Worm (Caenorhabditis elegans) whole organism, L4 larva: ENCODE data around the gene jud-4.
"Not testable (repeated sequence)": the region's sequence is repeated elsewhere in the genome, so short reads cannot be mapped to it uniquely, and the experiment has no call there.

ENCODE experiments used
- F26F4.8 ChIP-seq: fragments of 200-800 bp; sonication (Bioruptor generic); conservative IDR thresholded peaks from 2 replicates; pipeline ENCODE4 v1.3.6; 2022; ENCODE audit warnings: missing genetic modification characterization, missing compliant biosample characterization
- T26A8.4 ChIP-seq: fragments of 200-800 bp; sonication (Bioruptor generic); IDR thresholded peaks from 2 replicates; pipeline ENCODE4 v1.3.6; 2022; ENCODE audit warnings: missing genetic modification characterization, missing compliant biosample characterization
- Y75B8A.6 ChIP-seq: fragments of 200-800 bp; sonication (Bioruptor generic); IDR thresholded peaks from 2 replicates; pipeline ENCODE4 v1.3.6; 2022; ENCODE audit warnings: missing genetic modification reagents, missing genetic modification characterization, missing compliant biosample characterization
- ZK337.2 ChIP-seq: fragments of 200-800 bp; sonication (Bioruptor generic); IDR thresholded peaks from 2 replicates; pipeline ENCODE4 v1.3.6; 2022; ENCODE audit warnings: missing genetic modification reagents, missing genetic modification characterization, missing compliant biosample characterization
- aha-1 ChIP-seq: fragments of 150-350 bp; peaks from one replicate; lab custom pipeline; 2014; ENCODE audit warnings: missing biosample characterization, missing genetic modification characterization
- ceh-20 ChIP-seq: fragments of 200-800 bp; sonication (Bioruptor generic); IDR thresholded peaks from 2 replicates; pipeline ENCODE4 v1.3.6; 2022; ENCODE audit warnings: missing genetic modification reagents, missing genetic modification characterization, missing compliant biosample characterization
- ceh-62 ChIP-seq: sonication (generic microtip); optimal IDR thresholded peaks from 2 replicates; lab custom pipeline; 2017; ENCODE audit warnings: missing biosample characterization, missing genetic modification characterization
- egl-27 ChIP-seq: sonication (generic microtip); optimal IDR thresholded peaks from 3 replicates; lab custom pipeline; 2017; ENCODE audit warnings: missing biosample characterization, missing genetic modification reagents, missing genetic modification characterization
- egl-43 ChIP-seq: fragments of 200-800 bp; sonication (Bioruptor generic); IDR thresholded peaks from 2 replicates; pipeline ENCODE4 v1.3.6; 2022; ENCODE audit warnings: missing genetic modification reagents, missing genetic modification characterization, missing compliant biosample characterization
- hif-1 ChIP-seq, 2 experiments: sonication (generic microtip); optimal IDR thresholded peaks; 2 replicates each; lab custom pipeline; 2016 to 2017; ENCODE audit warnings: missing compliant biosample characterization in 2 of 2, missing genetic modification characterization in 2 of 2, missing genetic modification reagents in 2 of 2, missing genotype in 2 of 2, mild to moderate bottlenecking in 1 of 2
- hlh-11 ChIP-seq: fragments of 200-800 bp; sonication (Bioruptor generic); optimal IDR thresholded peaks from 2 replicates; lab custom pipeline; 2018; ENCODE audit warnings: mild to moderate bottlenecking, missing genetic modification characterization, missing compliant biosample characterization
- hlh-30 ChIP-seq: sonication (generic microtip); optimal IDR thresholded peaks from 2 replicates; lab custom pipeline; 2017; ENCODE audit warnings: antibody characterized with exemption, mild to moderate bottlenecking, missing genetic modification characterization, missing compliant biosample characterization; ENCODE audit not compliant: insufficient read depth
- lin-1 ChIP-seq: fragments of 200-800 bp; sonication (Bioruptor generic); IDR thresholded peaks from 2 replicates; pipeline ENCODE4 v1.3.6; 2022; ENCODE audit warnings: missing genetic modification reagents, missing genetic modification characterization, missing compliant biosample characterization
- madf-5 ChIP-seq, 2 experiments: fragments of 200-800 bp; sonication (Bioruptor generic); IDR thresholded peaks; 2 replicates each; pipeline ENCODE4 v1.3.6; 2022; ENCODE audit warnings: missing compliant biosample characterization in 2 of 2, missing genetic modification characterization in 2 of 2
- madf-9 ChIP-seq: fragments of 200-800 bp; sonication (Bioruptor generic); conservative IDR thresholded peaks from 2 replicates; pipeline ENCODE4 v1.3.6; 2022; ENCODE audit warnings: missing genetic modification reagents, missing genetic modification characterization, missing compliant biosample characterization
- mdt-29 ChIP-seq: fragments of 200-800 bp; sonication (Bioruptor generic); IDR thresholded peaks from 2 replicates; pipeline ENCODE4 v1.3.6; 2022; ENCODE audit warnings: missing genetic modification reagents, missing genetic modification characterization, missing compliant biosample characterization
- mep-1 ChIP-seq: fragments of 150-350 bp; sonication (generic microtip); optimal IDR thresholded peaks from 3 replicates; lab custom pipeline; 2014; ENCODE audit warnings: missing biosample characterization, missing genetic modification characterization
- mxl-2 ChIP-seq: fragments of 200-800 bp; sonication (Bioruptor generic); conservative IDR thresholded peaks from 2 replicates; pipeline ENCODE4 v1.3.6; 2022; ENCODE audit warnings: missing genetic modification reagents, missing genetic modification characterization, missing compliant biosample characterization
- nhr-25 ChIP-seq: sonication (generic microtip); optimal IDR thresholded peaks from 2 replicates; lab custom pipeline; 2017; ENCODE audit warnings: missing genetic modification characterization, mild to moderate bottlenecking, missing compliant biosample characterization, antibody characterized with exemption, moderate library complexity, borderline replicate concordance; ENCODE audit not compliant: insufficient read depth
- nhr-28 ChIP-seq: fragments of 150-350 bp; optimal IDR thresholded peaks from 2 replicates; lab custom pipeline; 2014; ENCODE audit warnings: missing biosample characterization, missing genetic modification characterization
- pha-4 ChIP-seq, 2 experiments: fragments of 150-350 bp in 1 of 2; fragments of 200-800 bp in 1 of 2; sonication (Bioruptor generic) in 1 of 2; IDR thresholded peaks in 1 of 2; optimal IDR thresholded peaks in 1 of 2; 2 replicates each; pipeline versions ENCODE4 v1.3.6 to Lab custom; 2014 to 2022; ENCODE audit warnings: missing genetic modification characterization in 2 of 2, missing genetic modification reagents in 2 of 2, missing biosample characterization in 1 of 2, missing compliant biosample characterization in 1 of 2
- php-3 ChIP-seq: fragments of 200-800 bp; sonication (Bioruptor generic); IDR thresholded peaks from 2 replicates; pipeline ENCODE4 v1.3.6; 2022; ENCODE audit warnings: missing genetic modification reagents, missing genetic modification characterization, missing compliant biosample characterization
- tag-97 ChIP-seq: fragments of 200-800 bp; sonication (Bioruptor generic); IDR thresholded peaks from 2 replicates; pipeline ENCODE4 v1.3.6; 2022; ENCODE audit warnings: missing genetic modification characterization, missing compliant biosample characterization
- tra-1 ChIP-seq: fragments of 200-800 bp; sonication (Bioruptor generic); IDR thresholded peaks from 2 replicates; pipeline ENCODE4 v1.3.6; 2022; ENCODE audit warnings: missing genetic modification reagents, missing genetic modification characterization, missing compliant biosample characterization
- unc-39 ChIP-seq: sonication (generic microtip); optimal IDR thresholded peaks from 2 replicates; lab custom pipeline; 2017; ENCODE audit warnings: missing biosample characterization, missing genetic modification characterization
- zip-11 ChIP-seq: fragments of 200-800 bp; sonication (Bioruptor generic); IDR thresholded peaks from 2 replicates; pipeline ENCODE4 v1.3.6; 2022; ENCODE audit warnings: missing genetic modification characterization, missing compliant biosample characterization

Gene jud-4

DNA sequence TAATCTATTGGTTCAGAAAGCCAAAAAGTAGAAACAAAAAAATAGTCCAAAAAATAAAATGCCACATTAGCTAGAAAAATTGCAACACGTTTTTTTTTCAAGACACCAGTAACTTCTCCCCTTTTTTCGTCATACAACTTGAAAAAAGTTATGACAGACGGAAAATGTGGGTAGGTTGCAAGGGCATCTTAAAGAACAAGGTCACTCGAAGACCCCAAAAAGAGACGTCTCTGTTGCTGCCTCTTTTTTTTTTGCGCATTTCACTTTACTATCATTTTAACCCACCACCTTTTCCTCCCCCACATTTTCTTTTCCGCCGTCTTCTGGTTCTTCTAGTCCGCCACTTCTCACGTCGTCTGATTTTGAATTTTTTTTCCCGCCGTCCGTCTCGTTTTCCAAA, 28.2 kb downstream of the jud-4 start:
- TF ChIP-seq nhr-25 (tag; lab: Kevin White, UChicago) (peak; percentile 14), hif-1 (tag; optimal IDR thresholded peaks at IDR 0.05; lab: Kevin White, UChicago) (no peak)

DNA sequence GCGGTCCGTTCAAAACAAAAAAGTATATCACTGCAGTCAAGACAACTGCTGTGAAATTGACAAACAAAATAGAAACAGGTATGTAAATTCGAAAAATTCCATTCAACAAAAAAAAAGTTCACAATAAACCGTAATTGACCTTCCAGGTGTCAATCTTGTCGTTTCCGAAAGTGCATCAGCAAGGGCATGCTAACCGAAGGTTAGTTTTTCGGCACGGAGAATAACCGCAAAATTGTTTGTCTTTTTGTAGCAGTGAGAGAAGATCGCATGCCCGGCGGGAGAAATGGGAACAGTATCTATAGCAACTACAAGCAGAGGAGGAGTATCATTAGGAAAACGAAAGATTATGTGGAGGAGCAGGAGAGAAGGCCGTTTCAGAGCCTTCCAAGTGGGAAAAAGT, 28.8 kb downstream of the jud-4 start:
- TF ChIP-seq nhr-25 (tag; lab: Kevin White, UChicago) (peak; percentile 56), mep-1 (tag; lab: Kevin White, UChicago) (no peak), hlh-11 (no peak), egl-43 (GFP tag; lab: Robert Waterston, UW) (no peak), madf-9 (GFP tag; lab: Robert Waterston, UW) (no peak), madf-5 (GFP tag; IDR thresholded peaks at IDR 0.05; lab: Robert Waterston, UW) (no peak), F26F4.8 (GFP tag; lab: Robert Waterston, UW) (no peak), Y75B8A.6 (no peak)

DNA sequence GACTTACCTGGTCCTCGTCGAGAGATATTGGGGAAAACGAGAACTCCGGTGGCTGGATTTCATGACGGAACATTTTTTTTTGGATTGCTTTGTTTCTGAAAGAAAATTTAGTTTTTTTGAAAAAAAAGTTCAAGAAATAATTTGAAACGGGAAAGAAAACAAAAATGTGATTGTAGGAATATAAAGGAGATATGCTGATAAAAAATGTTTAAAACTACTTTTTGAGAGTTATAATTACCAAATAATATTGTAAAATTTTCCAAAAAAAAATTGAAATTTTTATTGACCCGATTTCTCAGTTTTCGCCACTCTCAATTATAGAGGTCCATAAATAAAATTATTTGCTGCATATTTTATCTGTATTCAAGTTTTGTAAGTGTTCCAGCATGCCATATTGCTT, 33.2 kb downstream of the jud-4 start, which contains the start of gene glb-28:
Gene glb-28 (minus strand): TSS at position 101 of the 400 bp plus-strand sequence.
- TF ChIP-seq egl-27: no peak
- TF ChIP-seq ceh-62 (tag; lab: Kevin White, UChicago): no peak
- no peak for TF ChIP-seq nhr-28 (tag; lab: Kevin White, UChicago)
- TF ChIP-seq tag-97 (GFP tag; lab: Robert Waterston, UW): no peak
- TF ChIP-seq zip-11 (GFP tag; lab: Robert Waterston, UW): no peak
- TF ChIP-seq, all 104 proteins: peak for 0

DNA sequence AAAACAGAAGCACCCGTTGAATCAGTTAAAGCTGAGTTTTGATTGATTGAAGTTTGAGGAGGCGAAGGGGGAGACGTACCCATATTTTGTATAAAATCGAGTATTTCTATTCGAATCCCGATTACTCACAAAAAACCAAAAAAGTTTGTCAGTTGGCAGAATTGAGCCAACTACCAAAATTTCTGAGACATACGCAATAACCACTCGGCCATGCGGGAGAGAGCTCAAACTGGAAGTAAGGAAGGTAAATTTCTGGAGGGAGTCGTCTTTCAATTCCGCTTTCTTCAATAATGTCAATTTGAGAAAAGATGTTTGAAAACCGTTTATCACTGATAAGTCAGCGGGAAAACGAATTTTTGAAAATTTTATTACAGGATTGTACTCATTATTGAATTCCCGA, 35.8 kb downstream of the jud-4 start:
- TF ChIP-seq aha-1: peak; percentile 2
- TF ChIP-seq tra-1: 0 out of 2 replicates have a peak, but pooled peaks have one; percentile 27
- peak; percentile 16; the same call in 1 of the 2 replicates for TF ChIP-seq pha-4 (GFP tag; IDR thresholded peaks at IDR 0.05; lab: Robert Waterston, UW)
- TF ChIP-seq pha-4 (tag; optimal IDR thresholded peaks at IDR 0.05; lab: Kevin White, UChicago): not testable (repeated sequence)
- TF ChIP-seq lin-1 (GFP tag; lab: Robert Waterston, UW): 0 out of 2 replicates have a peak, but pooled peaks have one; percentile 20

DNA sequence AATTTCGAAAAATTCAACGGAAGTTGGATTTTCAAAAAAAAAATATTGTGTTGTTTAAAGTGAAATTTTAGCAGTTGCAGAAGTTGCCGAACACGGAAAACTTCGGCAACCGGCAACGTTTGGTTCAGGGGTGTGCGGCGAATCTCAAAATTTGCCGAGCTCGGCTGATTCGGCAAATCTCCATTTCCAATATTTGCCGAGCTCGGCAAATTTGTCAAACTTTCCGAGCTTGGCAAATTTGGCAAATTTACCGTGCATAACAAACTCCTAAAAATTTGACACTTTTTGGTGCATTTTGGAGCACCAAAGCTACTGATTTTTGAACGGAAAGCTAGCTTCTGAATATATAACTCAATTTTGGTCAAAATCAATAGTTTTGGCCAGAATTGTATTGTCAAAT, 37.3 kb downstream of the jud-4 start:
- TF ChIP-seq aha-1 (peak; percentile 92), nhr-25 (tag; lab: Kevin White, UChicago) (no peak), hlh-30 (tag; lab: Kevin White, UChicago) (no peak)

DNA sequence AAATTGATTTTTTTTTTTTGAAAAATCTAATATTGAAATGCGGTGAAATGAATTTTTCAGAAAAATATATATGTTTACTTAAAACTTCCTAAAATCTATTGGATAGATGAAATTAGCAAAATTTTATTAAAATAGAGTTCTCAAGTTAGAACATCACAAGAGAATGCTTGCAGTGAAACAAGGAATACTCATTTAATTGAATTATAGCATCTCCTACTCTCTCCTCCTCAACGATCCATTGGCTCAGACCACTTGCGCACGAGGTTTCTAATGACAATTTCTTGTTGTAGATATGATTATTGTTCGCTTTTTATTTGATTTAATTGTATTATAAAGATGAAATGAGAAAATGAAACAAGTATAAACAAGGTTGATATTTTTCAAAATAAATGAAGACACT, 37.9 kb downstream of the jud-4 start:
- TF ChIP-seq unc-39: no peak
- no peak for TF ChIP-seq nhr-25 (tag; lab: Kevin White, UChicago)
- no peak for TF ChIP-seq php-3 (GFP tag; lab: Robert Waterston, UW)
- no peak for TF ChIP-seq ceh-62 (tag; lab: Kevin White, UChicago)
- no peak for TF ChIP-seq nhr-28 (tag; lab: Kevin White, UChicago)
- TF ChIP-seq mdt-29 (GFP tag; lab: Robert Waterston, UW): no peak
- no peak for TF ChIP-seq ceh-20 (GFP tag; lab: Robert Waterston, UW)
- no peak for TF ChIP-seq mxl-2 (GFP tag; lab: Robert Waterston, UW)
- TF ChIP-seq ZK337.2: no peak

DNA sequence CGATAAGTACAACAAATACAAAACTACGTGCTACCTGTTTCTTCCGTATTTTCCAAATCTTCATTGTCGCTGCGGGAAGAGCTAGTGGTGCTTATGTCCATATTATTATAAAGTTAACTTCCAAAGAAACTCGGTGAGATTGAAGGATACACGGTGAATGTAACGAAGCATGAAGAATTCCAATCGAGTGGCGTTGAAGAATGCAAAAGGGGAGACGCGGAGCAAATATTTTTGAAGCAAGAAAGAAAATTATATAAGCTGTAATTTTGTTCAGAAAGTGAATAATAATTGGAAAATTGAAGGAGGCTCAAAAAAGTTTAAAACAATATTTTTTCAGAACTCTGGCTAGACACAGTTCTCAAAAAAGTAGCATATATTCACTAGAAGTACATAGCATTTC, 41.8 kb downstream of the jud-4 start, which contains the start of gene Y15E3A.3:
Gene Y15E3A.3 (minus strand): TSS at position 101 of the 400 bp plus-strand sequence.
- no peak for TF ChIP-seq T26A8.4 (GFP tag; lab: Robert Waterston, UW)
